Fruit fly (Drosophila melanogaster): Measurements from ENCODE around the gene abo.

Gene abo

dm6 chr2L:10976046-10976863, 1.2 kb upstream of the abo start, which contains the start of the genes ATPsynG and SCAR:
Gene ATPsynG (minus strand): TSS chr2L:10976399.
Gene SCAR (plus strand): TSS chr2L:10976772.
- TF ChIP-seq Hr39 (GFP tag; optimal IDR thresholded peaks at IDR 0.05) = no peak
- TF ChIP-seq vri (GFP tag; optimal IDR thresholded peaks at IDR 0.05) = peak; percentile 78
- peak; percentile 34 for TF ChIP-seq Eip78C (GFP tag)

DNA sequence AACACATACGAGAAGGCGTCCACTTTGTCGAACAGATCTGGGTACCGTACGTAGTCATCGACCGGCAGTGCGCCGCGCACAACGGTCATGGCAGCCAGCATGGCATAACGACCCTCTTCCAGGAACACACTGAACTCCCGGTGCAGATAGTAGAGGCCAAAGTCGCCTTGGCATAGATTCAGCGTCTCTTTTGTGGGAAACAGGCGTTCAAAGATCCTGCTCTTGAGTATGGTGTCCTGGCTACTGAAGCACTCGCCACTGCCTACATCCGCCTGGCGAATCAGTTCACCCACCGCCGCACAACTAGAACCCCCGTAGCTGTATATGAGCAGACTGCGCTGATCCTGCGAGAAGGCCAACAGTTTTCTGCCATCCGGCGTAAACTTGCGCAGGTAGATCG, 455 bp downstream of the abo start:
- TF ChIP-seq CG7368 (GFP tag; optimal IDR thresholded peaks at IDR 0.05) = no peak
- TF ChIP-seq Ets96B (tag; optimal IDR thresholded peaks at IDR 0.05) = no peak
- TF ChIP-seq CG11762 (GFP tag; optimal IDR thresholded peaks at IDR 0.05; ENCODE audit: insufficient read depth) = no peak
- no peak for TF ChIP-seq net (GFP tag; optimal IDR thresholded peaks at IDR 0.05)
- TF ChIP-seq svp (GFP tag) = no peak
- TF ChIP-seq Sox102F (GFP tag; optimal IDR thresholded peaks at IDR 0.05) = no peak
- TF ChIP-seq CG8119 (GFP tag; IDR thresholded peaks at IDR 0.05) = no peak
- no peak for TF ChIP-seq CG32006 (GFP tag; optimal IDR thresholded peaks at IDR 0.05)
- TF ChIP-seq CG16779 (tag; optimal IDR thresholded peaks at IDR 0.05) = no peak
- no peak for TF ChIP-seq Gug (GFP tag; IDR thresholded peaks at IDR 0.05)
- TF ChIP-seq Eip78C (GFP tag) = no peak

DNA sequence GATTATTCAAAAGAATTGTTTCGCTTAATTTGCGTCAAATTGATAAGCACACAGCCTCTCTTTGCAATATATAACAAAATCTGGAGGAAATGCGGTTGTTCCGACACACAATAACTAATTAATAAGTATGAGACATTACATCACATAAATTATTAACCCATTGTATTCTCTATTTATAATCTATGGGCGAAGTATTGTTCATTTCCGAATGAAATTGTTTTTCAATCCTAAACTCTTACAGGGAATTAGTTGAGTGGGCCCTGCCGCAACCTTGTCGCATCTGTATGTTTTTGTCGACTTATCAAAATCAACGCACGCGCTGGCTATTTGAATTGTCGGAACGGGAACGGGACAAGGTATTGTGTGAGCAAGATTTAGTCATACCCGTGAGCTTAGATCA, 2.9 kb downstream of the abo start, which contains the start of gene CG16743:
CG16743 (plus strand) TSS at position 57 of the 400 bp plus-strand sequence.
- TF ChIP-seq esn (GFP tag; optimal IDR thresholded peaks at IDR 0.05) (peak; percentile 35), CG11762 (GFP tag; optimal IDR thresholded peaks at IDR 0.05; ENCODE audit: insufficient read depth) (no peak), Hr38 (GFP tag; optimal IDR thresholded peaks at IDR 0.05) (no peak), CG3919 (GFP tag; optimal IDR thresholded peaks at IDR 0.05) (no peak), dac (GFP tag; optimal IDR thresholded peaks at IDR 0.05) (no peak), fd59A (GFP tag; optimal IDR thresholded peaks at IDR 0.05) (no peak), fd85E (GFP tag; optimal IDR thresholded peaks at IDR 0.05) (no peak), CG6163 (GFP tag; IDR thresholded peaks at IDR 0.05) (no peak), net (GFP tag; optimal IDR thresholded peaks at IDR 0.05) (no peak), dsx (GFP tag; optimal IDR thresholded peaks at IDR 0.05; ENCODE audit: poor library complexity, severe bottlenecking) (no peak), CG10669 (GFP tag; optimal IDR thresholded peaks at IDR 0.05) (no peak), Eip78C (GFP tag) (peak; percentile 67), CG31627 (GFP tag; optimal IDR thresholded peaks at IDR 0.05) (peak; percentile 25), Blimp-1 (GFP tag; optimal IDR thresholded peaks at IDR 0.05) (no peak), CG3032 (tag; optimal IDR thresholded peaks at IDR 0.05) (no peak), CG32006 (GFP tag; optimal IDR thresholded peaks at IDR 0.05) (no peak), CG11294 (GFP tag; IDR thresholded peaks at IDR 0.05) (no peak), Hr4 (GFP tag; optimal IDR thresholded peaks at IDR 0.05) (no peak), CG10631 (GFP tag; optimal IDR thresholded peaks at IDR 0.05) (no peak), Ets96B (tag; optimal IDR thresholded peaks at IDR 0.05) (no peak), lz (GFP tag; optimal IDR thresholded peaks at IDR 0.05) (peak; percentile 29), cyc (GFP tag; optimal IDR thresholded peaks at IDR 0.05) (peak; percentile 16), Hr39 (GFP tag; optimal IDR thresholded peaks at IDR 0.05) (no peak), Sox14 (GFP tag; optimal IDR thresholded peaks at IDR 0.05) (no peak), ss (GFP tag; optimal IDR thresholded peaks at IDR 0.05) (no peak), achi (GFP tag; optimal IDR thresholded peaks at IDR 0.05) (no peak), OdsH (GFP tag; optimal IDR thresholded peaks at IDR 0.05) (no peak), eg (GFP tag; IDR thresholded peaks at IDR 0.05) (no peak), CG6792 (GFP tag; optimal IDR thresholded peaks at IDR 0.05) (no peak), svp (GFP tag) (peak; percentile 85), Eip75B (GFP tag; optimal IDR thresholded peaks at IDR 0.05) (no peak), CG34406 (GFP tag; optimal IDR thresholded peaks at IDR 0.05) (no peak), Eip93F (GFP tag; optimal IDR thresholded peaks at IDR 0.05) (no peak), CG16779 (tag; optimal IDR thresholded peaks at IDR 0.05) (no peak), CG7368 (GFP tag; optimal IDR thresholded peaks at IDR 0.05) (no peak), vri (GFP tag; optimal IDR thresholded peaks at IDR 0.05) (peak; percentile 30), Gug (GFP tag; IDR thresholded peaks at IDR 0.05) (no peak), CG6854 (GFP tag; optimal IDR thresholded peaks at IDR 0.05) (no peak), topi (GFP tag; optimal IDR thresholded peaks at IDR 0.05) (peak; percentile 17)

Data from whole organism, prepupa.